Worm (Caenorhabditis elegans) whole organism, young adult: Measurements from ENCODE around the gene C18B2.5.

ENCODE experiments used
- B0019.2 ChIP-seq: fragments of 200-800 bp; sonication (Bioruptor generic); conservative IDR thresholded peaks from 2 replicates; pipeline ENCODE4 v1.3.6; 2022; ENCODE audit warnings: missing genetic modification reagents, missing genetic modification characterization, missing compliant biosample characterization
- C17E4.6 ChIP-seq: fragments of 200-800 bp; sonication (Bioruptor generic); IDR thresholded peaks from 2 replicates; pipeline ENCODE4 v1.3.6; 2022; ENCODE audit warnings: missing genetic modification reagents, missing genetic modification characterization, missing compliant biosample characterization
- D2030.7 ChIP-seq: fragments of 200-800 bp; sonication (Bioruptor generic); IDR thresholded peaks from 2 replicates; pipeline ENCODE4 v1.3.6; 2022; ENCODE audit warnings: missing genetic modification reagents, missing genetic modification characterization, missing compliant biosample characterization
- F10E7.11 ChIP-seq: sonication (generic microtip); optimal IDR thresholded peaks from 2 replicates; lab custom pipeline; 2017; ENCODE audit warnings: mild to moderate bottlenecking, missing genetic modification characterization, moderate library complexity, missing compliant biosample characterization
- F37B4.10 ChIP-seq: fragments of 200-800 bp; sonication (Bioruptor generic); IDR thresholded peaks from 2 replicates; pipeline ENCODE4 v1.3.6; 2022; ENCODE audit warnings: missing genetic modification characterization, missing compliant biosample characterization
- F39B2.1 ChIP-seq: fragments of 200-800 bp; sonication (Bioruptor generic); IDR thresholded peaks from 2 replicates; pipeline ENCODE4 v1.3.6; 2022; ENCODE audit warnings: missing genetic modification reagents, missing genetic modification characterization, missing compliant biosample characterization
- F49E8.2 ChIP-seq: sonication (generic microtip); optimal IDR thresholded peaks from 3 replicates; lab custom pipeline; 2017; ENCODE audit warnings: missing genetic modification characterization, mild to moderate bottlenecking, missing compliant biosample characterization, antibody characterized with exemption, moderate library complexity; ENCODE audit not compliant: insufficient read depth
- F57A8.1 ChIP-seq: fragments of 200-800 bp; sonication (Bioruptor generic); optimal IDR thresholded peaks from 2 replicates; lab custom pipeline; 2018; ENCODE audit warnings: mild to moderate bottlenecking, missing genetic modification characterization, moderate library complexity, missing compliant biosample characterization
- akir-1 ChIP-seq: fragments of 200-800 bp; sonication (Bioruptor generic); optimal IDR thresholded peaks from 2 replicates; lab custom pipeline; 2018; ENCODE audit warnings: mild to moderate bottlenecking, missing genetic modification characterization, moderate library complexity, missing compliant biosample characterization
- aptf-2 ChIP-seq: fragments of 200-800 bp; sonication (Bioruptor generic); conservative IDR thresholded peaks from 2 replicates; pipeline ENCODE4 v1.3.6; 2022; ENCODE audit warnings: missing genetic modification reagents, missing genetic modification characterization, missing compliant biosample characterization
- attf-3 ChIP-seq: fragments of 200-800 bp; sonication (Bioruptor generic); conservative IDR thresholded peaks from 2 replicates; pipeline ENCODE4 v1.3.6; 2022; ENCODE audit warnings: missing genetic modification reagents, missing genetic modification characterization, missing compliant biosample characterization
- attf-6 ChIP-seq: fragments of 200-800 bp; sonication (Bioruptor generic); IDR thresholded peaks from 2 replicates; pipeline ENCODE4 v1.3.6; 2022; ENCODE audit warnings: missing genetic modification reagents, missing genetic modification characterization, missing compliant biosample characterization
- cebp-1 ChIP-seq, 2 experiments: fragments of 200-800 bp in 1 of 2; sonication (Bioruptor generic) in 1 of 2; sonication (generic microtip) in 1 of 2; IDR thresholded peaks in 1 of 2; optimal IDR thresholded peaks in 1 of 2; 2 replicates each; pipeline versions ENCODE4 v1.3.6 to Lab custom; 2017 to 2022; ENCODE audit warnings: missing compliant biosample characterization in 2 of 2, missing genetic modification characterization in 2 of 2, mild to moderate bottlenecking in 1 of 2, missing genetic modification reagents in 1 of 2, moderate library complexity in 1 of 2
- ceh-27 ChIP-seq: fragments of 200-800 bp; sonication (Bioruptor generic); optimal IDR thresholded peaks from 2 replicates; lab custom pipeline; 2018; ENCODE audit warnings: mild to moderate bottlenecking, missing genetic modification characterization, moderate library complexity, missing compliant biosample characterization
- ceh-40 ChIP-seq: fragments of 200-800 bp; sonication (Bioruptor generic); IDR thresholded peaks from 2 replicates; pipeline ENCODE4 v1.3.6; 2022; ENCODE audit warnings: missing genetic modification characterization, missing compliant biosample characterization
- ceh-58 ChIP-seq: fragments of 200-800 bp; sonication (Bioruptor generic); IDR thresholded peaks from 2 replicates; pipeline ENCODE4 v1.3.6; 2022; ENCODE audit warnings: missing genetic modification characterization, missing compliant biosample characterization
- ceh-91 ChIP-seq: fragments of 200-800 bp; sonication (Bioruptor generic); IDR thresholded peaks from 2 replicates; pipeline ENCODE4 v1.3.6; 2022; ENCODE audit warnings: missing genetic modification reagents, missing genetic modification characterization, missing compliant biosample characterization
- dpl-1 ChIP-seq: fragments of 150-350 bp; optimal IDR thresholded peaks from 2 replicates; lab custom pipeline; 2014; ENCODE audit warnings: missing biosample characterization, missing genetic modification reagents, missing genetic modification characterization
- efl-1 ChIP-seq: fragments of 150-350 bp; optimal IDR thresholded peaks from 2 replicates; lab custom pipeline; 2014; ENCODE audit warnings: missing biosample characterization, missing genetic modification reagents, missing genetic modification characterization
- egl-44 ChIP-seq: fragments of 200-800 bp; sonication (Bioruptor generic); IDR thresholded peaks from 2 replicates; pipeline ENCODE4 v1.3.6; 2022; ENCODE audit warnings: missing genetic modification reagents, missing genetic modification characterization, missing compliant biosample characterization
- ekl-4 ChIP-seq: fragments of 200-800 bp; sonication (Bioruptor generic); IDR thresholded peaks from 2 replicates; pipeline ENCODE4 v1.3.6; 2022; ENCODE audit warnings: missing genetic modification reagents, missing genetic modification characterization, missing compliant biosample characterization
- ets-4 ChIP-seq: fragments of 200-800 bp; sonication (Bioruptor generic); optimal IDR thresholded peaks from 2 replicates; lab custom pipeline; 2018; ENCODE audit warnings: mild to moderate bottlenecking, missing genetic modification characterization, missing compliant biosample characterization
- him-1 ChIP-seq: sonication (generic microtip); optimal IDR thresholded peaks from 2 replicates; lab custom pipeline; 2016; ENCODE audit warnings: missing genotype, missing genetic modification reagents, missing genetic modification characterization, missing compliant biosample characterization
- hlh-12 ChIP-seq: sonication (generic microtip); optimal IDR thresholded peaks from 2 replicates; lab custom pipeline; 2016; ENCODE audit warnings: missing genetic modification characterization, missing compliant biosample characterization
- hlh-26 ChIP-seq: fragments of 200-800 bp; sonication (Bioruptor generic); conservative IDR thresholded peaks from 2 replicates; pipeline ENCODE4 v1.3.6; 2022; ENCODE audit warnings: missing genetic modification reagents, missing genetic modification characterization, missing compliant biosample characterization
- hmg-1.2 ChIP-seq: fragments of 200-800 bp; sonication (Bioruptor generic); IDR thresholded peaks from 2 replicates; pipeline ENCODE4 v1.3.6; 2022; ENCODE audit warnings: missing genetic modification reagents, missing genetic modification characterization, missing compliant biosample characterization
- hrde-1 ChIP-seq: sonication (generic microtip); optimal IDR thresholded peaks from 2 replicates; lab custom pipeline; 2016; ENCODE audit warnings: missing genetic modification characterization, mild to moderate bottlenecking, missing compliant biosample characterization, moderate library complexity, missing genotype, missing genetic modification reagents, borderline replicate concordance
- let-526 ChIP-seq: fragments of 200-800 bp; sonication (Bioruptor generic); IDR thresholded peaks from 2 replicates; pipeline ENCODE4 v1.3.6; 2022; ENCODE audit warnings: missing genetic modification reagents, missing genetic modification characterization, missing compliant biosample characterization
- let-607 ChIP-seq, 2 experiments: fragments of 200-800 bp in 1 of 2; sonication (Bioruptor generic) in 1 of 2; sonication (generic microtip) in 1 of 2; optimal IDR thresholded peaks; 2 replicates each; lab custom pipeline; 2016 to 2018; ENCODE audit warnings: mild to moderate bottlenecking in 2 of 2, missing compliant biosample characterization in 2 of 2, missing genetic modification characterization in 2 of 2, moderate library complexity in 2 of 2, missing genotype in 1 of 2
- lin-26 ChIP-seq: fragments of 200-800 bp; sonication (Bioruptor generic); IDR thresholded peaks from 2 replicates; pipeline ENCODE4 v1.3.6; 2022; ENCODE audit warnings: missing genetic modification reagents, missing genetic modification characterization, missing compliant biosample characterization
- lin-40 ChIP-seq: sonication (generic microtip); optimal IDR thresholded peaks from 2 replicates; lab custom pipeline; 2016; ENCODE audit warnings: missing genetic modification characterization, mild to moderate bottlenecking, missing compliant biosample characterization, missing genotype, missing genetic modification reagents
- lsl-1 ChIP-seq: fragments of 200-800 bp; sonication (Bioruptor generic); optimal IDR thresholded peaks from 2 replicates; lab custom pipeline; 2018; ENCODE audit warnings: mild to moderate bottlenecking, missing genetic modification characterization, moderate library complexity, missing compliant biosample characterization
- madf-6 ChIP-seq: fragments of 200-800 bp; sonication (Bioruptor generic); IDR thresholded peaks from 2 replicates; pipeline ENCODE4 v1.3.6; 2022; ENCODE audit warnings: missing genetic modification reagents, missing genetic modification characterization, missing compliant biosample characterization
- madf-8 ChIP-seq: fragments of 200-800 bp; sonication (Bioruptor generic); conservative IDR thresholded peaks from 2 replicates; pipeline ENCODE4 v1.3.6; 2022; ENCODE audit warnings: missing genetic modification reagents, missing genetic modification characterization, missing compliant biosample characterization
- mcd-1 ChIP-seq: fragments of 200-800 bp; sonication (Bioruptor generic); IDR thresholded peaks from 2 replicates; pipeline ENCODE4 v1.3.6; 2022; ENCODE audit warnings: missing genetic modification reagents, missing genetic modification characterization, missing compliant biosample characterization
- mes-4 ChIP-seq: sonication (generic microtip); optimal IDR thresholded peaks from 2 replicates; lab custom pipeline; 2016; ENCODE audit warnings: missing genotype, missing genetic modification characterization, missing compliant biosample characterization
- nfya-1 ChIP-seq: sonication (generic microtip); optimal IDR thresholded peaks from 2 replicates; lab custom pipeline; 2017; ENCODE audit warnings: antibody characterized with exemption, missing compliant biosample characterization, missing genetic modification characterization, borderline replicate concordance; ENCODE audit not compliant: insufficient read depth
- nhr-90 ChIP-seq: sonication (generic microtip); optimal IDR thresholded peaks from 2 replicates; lab custom pipeline; 2016; ENCODE audit warnings: missing genotype, mild to moderate bottlenecking, missing genetic modification characterization, missing compliant biosample characterization
- pha-4 ChIP-seq: fragments of 150-350 bp; sonication (generic microtip); optimal IDR thresholded peaks from 2 replicates; lab custom pipeline; 2014; ENCODE audit warnings: missing biosample characterization, missing genetic modification reagents, missing genetic modification characterization
- rec-8 ChIP-seq, 2 experiments: sonication (generic microtip); optimal IDR thresholded peaks; 2 replicates each; lab custom pipeline; 2016; ENCODE audit warnings: mild to moderate bottlenecking in 2 of 2, missing genetic modification characterization in 2 of 2, missing genetic modification reagents in 2 of 2, missing genotype in 2 of 2, missing biosample characterization in 1 of 2, missing compliant biosample characterization in 1 of 2, moderate library complexity in 1 of 2
- somi-1 ChIP-seq: fragments of 200-800 bp; sonication (Bioruptor generic); optimal IDR thresholded peaks from 2 replicates; lab custom pipeline; 2018; ENCODE audit warnings: mild to moderate bottlenecking, missing genetic modification characterization, missing compliant biosample characterization
- unc-130 ChIP-seq: sonication (generic microtip); optimal IDR thresholded peaks from 2 replicates; lab custom pipeline; 2016; ENCODE audit warnings: missing genetic modification reagents, missing genetic modification characterization, missing compliant biosample characterization
- zim-3 ChIP-seq: sonication (generic microtip); optimal IDR thresholded peaks from 2 replicates; lab custom pipeline; 2017; ENCODE audit warnings: mild to moderate bottlenecking, missing genetic modification characterization, moderate library complexity, missing compliant biosample characterization
- ztf-25 ChIP-seq: fragments of 200-800 bp; sonication (Bioruptor generic); IDR thresholded peaks from 2 replicates; pipeline ENCODE4 v1.3.6; 2022; ENCODE audit warnings: missing genetic modification reagents, missing genetic modification characterization, missing compliant biosample characterization
- ztf-26 ChIP-seq: sonication (generic microtip); optimal IDR thresholded peaks from 2 replicates; lab custom pipeline; 2017; ENCODE audit warnings: missing genetic modification characterization, missing compliant biosample characterization
- ztf-28 ChIP-seq: fragments of 200-800 bp; sonication (Bioruptor generic); IDR thresholded peaks from 2 replicates; pipeline ENCODE4 v1.3.6; 2022; ENCODE audit warnings: missing genetic modification reagents, missing genetic modification characterization, missing compliant biosample characterization
- ztf-3 ChIP-seq: fragments of 200-800 bp; sonication (Bioruptor generic); optimal IDR thresholded peaks from 2 replicates; lab custom pipeline; 2018; ENCODE audit warnings: mild to moderate bottlenecking, missing genetic modification characterization, missing compliant biosample characterization

C18B2.5 gene

DNA sequence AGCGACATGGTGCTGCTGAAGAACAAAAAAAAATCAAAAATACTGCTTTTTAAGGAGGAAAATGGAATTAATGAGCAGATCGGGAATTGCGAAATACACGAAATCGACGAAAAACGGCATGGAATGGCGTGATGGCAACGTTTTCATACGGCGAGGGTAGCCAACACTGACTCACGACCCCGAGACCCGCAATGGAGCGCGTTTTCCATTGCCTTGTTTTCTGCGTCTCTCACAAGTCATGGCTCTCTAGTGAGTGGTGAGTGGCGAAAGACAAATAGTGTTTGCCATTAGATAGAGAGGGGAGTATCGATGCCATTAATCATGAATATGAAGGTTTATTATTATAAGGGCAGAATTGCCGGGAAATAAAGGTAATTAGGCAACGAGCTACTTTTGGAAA, 5.2 kb downstream of the C18B2.5 start, which contains the start of gene C18B2.4 (continued):
- TF ChIP-seq cebp-1 (GFP tag; IDR thresholded peaks at IDR 0.05; lab: Robert Waterston, UW) (peak; percentile 97), cebp-1 (tag; optimal IDR thresholded peaks at IDR 0.05; lab: Kevin White, UChicago) (peak; percentile 99), F10E7.11 (tag; lab: Kevin White, UChicago) (no peak), hrde-1 (no peak), attf-3 (GFP tag; lab: Robert Waterston, UW) (no peak), madf-6 (GFP tag; lab: Robert Waterston, UW) (no peak), F37B4.10 (no peak), ztf-3 (GFP tag; lab: Kevin White, UChicago) (no peak), ets-4 (peak; percentile 57), him-1 (no peak), rec-8 (tag; optimal IDR thresholded peaks at IDR 0.05; lab: Kevin White, UChicago) (no peak), let-526 (GFP tag; lab: Robert Waterston, UW) (no peak), ztf-25 (no peak), attf-6 (no peak), zim-3 (tag; lab: Kevin White, UChicago) (no peak), F49E8.2 (tag; lab: Kevin White, UChicago) (no peak), ceh-91 (GFP tag; lab: Robert Waterston, UW) (no peak), B0019.2 (GFP tag; lab: Robert Waterston, UW) (no peak), D2030.7 (no peak), egl-44 (GFP tag; lab: Robert Waterston, UW) (no peak), hlh-26 (GFP tag; lab: Robert Waterston, UW) (no peak), ceh-27 (GFP tag; lab: Kevin White, UChicago) (peak; percentile 64), unc-130 (GFP tag; lab: Kevin White, UChicago) (no peak), nhr-90 (no peak), dpl-1 (no peak), F57A8.1 (GFP tag; lab: Kevin White, UChicago) (no peak), akir-1 (no peak), hlh-12 (no peak), somi-1 (no peak), aptf-2 (GFP tag; lab: Robert Waterston, UW) (no peak), let-607 (tag; optimal IDR thresholded peaks at IDR 0.05; lab: Kevin White, UChicago) (peak; percentile 53 to 56), ztf-26 (tag; lab: Kevin White, UChicago) (no peak), F39B2.1 (GFP tag; lab: Robert Waterston, UW) (no peak), nfya-1 (no peak), ekl-4 (GFP tag; lab: Robert Waterston, UW) (no peak; the same call in 1 of the 2 replicates), ztf-28 (GFP tag; lab: Robert Waterston, UW) (no peak), C17E4.6 (GFP tag; lab: Robert Waterston, UW) (no peak), mes-4 (tag; lab: Kevin White, UChicago) (no peak), efl-1 (GFP tag; lab: Kevin White, UChicago) (no peak), hmg-1.2 (GFP tag; lab: Robert Waterston, UW) (peak; percentile 74), lin-26 (0 out of 2 replicates have a peak, but pooled peaks have one; percentile 34), lsl-1 (GFP tag; lab: Kevin White, UChicago) (no peak), pha-4 (tag; lab: Kevin White, UChicago) (no peak), ceh-58 (GFP tag; lab: Robert Waterston, UW) (no peak), lin-40 (tag; lab: Kevin White, UChicago) (peak; percentile 44), ceh-40 (GFP tag; lab: Robert Waterston, UW) (no peak), madf-8 (GFP tag; lab: Robert Waterston, UW) (no peak), mcd-1 (GFP tag; lab: Robert Waterston, UW) (peak; percentile 85)
